Worm (Caenorhabditis elegans): ENCODE results near the gene E02C12.12.
A peak's percentile ranks its signal among the peaks of the same experiment; 100 is the strongest.

ce11 chrV:9340318-9340717 lies 41.8 kb downstream of the E02C12.12 start:
- TF ChIP-seq pqm-1 (tag; optimal IDR thresholded peaks at IDR 0.05): no peak
- peak; percentile 90 for TF ChIP-seq pha-4 (GFP tag; IDR thresholded peaks at IDR 0.05)
- TF ChIP-seq pha-4 (tag; optimal IDR thresholded peaks at IDR 0.05): no peak
- no peak for TF ChIP-seq spr-3 (GFP tag; optimal IDR thresholded peaks at IDR 0.05)
- no peak for TF ChIP-seq nhr-76 (tag; optimal IDR thresholded peaks at IDR 0.05)
- TF ChIP-seq duxl-1 (tag; optimal IDR thresholded peaks at IDR 0.05; ENCODE audit: poor library complexity): no peak
- no peak for TF ChIP-seq daf-12 (tag; optimal IDR thresholded peaks at IDR 0.05)
- no peak for TF ChIP-seq F49E8.2 (tag; optimal IDR thresholded peaks at IDR 0.05; ENCODE audit: borderline replicate concordance)
- peak; percentile 92 for TF ChIP-seq ceh-20 (GFP tag; IDR thresholded peaks at IDR 0.05)
- no peak for TF ChIP-seq nhr-11 (tag; optimal IDR thresholded peaks at IDR 0.05)
- no peak for TF ChIP-seq ztf-11 (tag; optimal IDR thresholded peaks at IDR 0.05)
- no peak for TF ChIP-seq aly-2 (tag; optimal IDR thresholded peaks at IDR 0.05)
- no peak for TF ChIP-seq mdl-1 (tag; optimal IDR thresholded peaks at IDR 0.05)
